Fruit fly (Drosophila melanogaster) whole organism, embryonic: Measurements from ENCODE around the gene Lrr47.
A peak's percentile ranks its signal among the peaks of the same experiment; 100 is the strongest.

Source experiments
- Abd-B ChIP-seq: fragments of 200-800 bp; sonication (Bioruptor generic); optimal IDR thresholded peaks from 2 replicates; lab custom pipeline; 2018; ENCODE audit warnings: missing biosample characterization, mild to moderate bottlenecking, missing genetic modification characterization, moderate library complexity
- Antp ChIP-seq: fragments of 200-800 bp; sonication (Bioruptor generic); optimal IDR thresholded peaks from 3 replicates; lab custom pipeline; 2016; ENCODE audit warnings: missing biosample characterization, missing genetic modification characterization
- B-H2 ChIP-seq: fragments of 200-800 bp; sonication (Bioruptor generic); optimal IDR thresholded peaks from 2 replicates; lab custom pipeline; 2018; ENCODE audit warnings: missing biosample characterization, mild to moderate bottlenecking, missing genetic modification characterization
- C15 ChIP-seq: fragments of 200-800 bp; sonication (Bioruptor generic); IDR thresholded peaks from 3 replicates; pipeline ENCODE4 v1.3.6; 2022; ENCODE audit warnings: missing biosample characterization, missing genetic modification characterization
- CG10147 ChIP-seq: fragments of 200-800 bp; sonication (Bioruptor generic); optimal IDR thresholded peaks from 2 replicates; lab custom pipeline; 2019; ENCODE audit warnings: missing biosample characterization, mild to moderate bottlenecking, missing genetic modification characterization, moderate library complexity
- CG11560 ChIP-seq: fragments of 200-800 bp; sonication (Bioruptor generic); IDR thresholded peaks from 3 replicates; pipeline ENCODE4 v1.3.6; 2022; ENCODE audit warnings: missing biosample characterization, missing genetic modification characterization
- CG12104 ChIP-seq: fragments of 200-800 bp; sonication (Bioruptor generic); optimal IDR thresholded peaks from 3 replicates; lab custom pipeline; 2016; ENCODE audit warnings: missing biosample characterization, missing genetic modification characterization
- CG12155 ChIP-seq: fragments of 200-800 bp; sonication (Bioruptor generic); optimal IDR thresholded peaks from 3 replicates; lab custom pipeline; 2016; ENCODE audit warnings: missing biosample characterization, missing genetic modification characterization
- CG15696 ChIP-seq: fragments of 200-800 bp; sonication (Bioruptor generic); optimal IDR thresholded peaks from 2 replicates; lab custom pipeline; 2019; ENCODE audit warnings: missing biosample characterization, mild to moderate bottlenecking, missing genetic modification characterization, moderate library complexity
- CG31441 ChIP-seq: fragments of 200-800 bp; sonication (Bioruptor generic); IDR thresholded peaks from 2 replicates; pipeline ENCODE4 v1.3.6; 2022; ENCODE audit warnings: missing biosample characterization, missing genetic modification characterization
- CG3281 ChIP-seq: fragments of 200-800 bp; sonication (Bioruptor generic); optimal IDR thresholded peaks from 3 replicates; lab custom pipeline; 2017; ENCODE audit warnings: missing biosample characterization, mild to moderate bottlenecking, missing genetic modification characterization
- CG34376 ChIP-seq: fragments of 200-800 bp; sonication (Bioruptor generic); optimal IDR thresholded peaks from 2 replicates; lab custom pipeline; 2018; ENCODE audit warnings: missing biosample characterization, mild to moderate bottlenecking, missing genetic modification characterization
- CG4360 ChIP-seq: fragments of 200-800 bp; sonication (Bioruptor generic); IDR thresholded peaks from 2 replicates; pipeline ENCODE4 v1.3.6; 2022; ENCODE audit warnings: missing biosample characterization, missing genetic modification characterization
- CG5953 ChIP-seq: fragments of 200-800 bp; sonication (Bioruptor generic); IDR thresholded peaks from 2 replicates; pipeline ENCODE4 v1.3.6; 2022; ENCODE audit warnings: missing biosample characterization, missing genetic modification characterization
- CG6813 ChIP-seq: fragments of 200-800 bp; sonication (Bioruptor generic); optimal IDR thresholded peaks from 2 replicates; lab custom pipeline; 2017; ENCODE audit warnings: missing biosample characterization, missing genetic modification characterization, mild to moderate bottlenecking, moderate library complexity, missing genetic modification reagents
- CG7372 ChIP-seq: fragments of 200-800 bp; sonication (Bioruptor generic); IDR thresholded peaks from 2 replicates; pipeline ENCODE4 v1.3.6; 2022; ENCODE audit warnings: missing biosample characterization, missing genetic modification characterization
- CG8089 ChIP-seq: fragments of 200-800 bp; sonication (Bioruptor generic); optimal IDR thresholded peaks from 3 replicates; lab custom pipeline; 2016; ENCODE audit warnings: missing biosample characterization, missing genetic modification characterization
- CkIIα-i1 ChIP-seq: fragments of 200-800 bp; sonication (Bioruptor generic); IDR thresholded peaks from 2 replicates; pipeline ENCODE4 v1.3.6; 2022; ENCODE audit warnings: missing biosample characterization, missing genetic modification characterization
- D ChIP-seq, 2 experiments: fragments of 200-800 bp in 1 of 2; fragments of >200 bp in 1 of 2; sonication (Bioruptor generic) in 1 of 2; optimal IDR thresholded peaks; 2 replicates in 1 of 2; 3 replicates in 1 of 2; lab custom pipeline; 2017; ENCODE audit warnings: mild to moderate bottlenecking in 1 of 2, missing biosample characterization in 1 of 2, missing genetic modification characterization in 1 of 2, missing genetic modification reagents in 1 of 2
- Dad ChIP-seq: fragments of 200-800 bp; sonication (Bioruptor generic); optimal IDR thresholded peaks from 3 replicates; lab custom pipeline; 2016; ENCODE audit warnings: missing biosample characterization, missing genetic modification characterization
- Doc2 ChIP-seq: fragments of 200-800 bp; sonication (Bioruptor generic); IDR thresholded peaks from 2 replicates; pipeline ENCODE4 v1.3.6; 2022; ENCODE audit warnings: missing biosample characterization, missing genetic modification characterization
- Ets65A ChIP-seq: fragments of 200-800 bp; sonication (Bioruptor generic); peaks from one replicate; lab custom pipeline; 2016; ENCODE audit warnings: missing biosample characterization, missing genetic modification characterization
- Ets97D ChIP-seq: fragments of 200-800 bp; sonication (Bioruptor generic); optimal IDR thresholded peaks from 3 replicates; lab custom pipeline; 2016; ENCODE audit warnings: missing biosample characterization, missing genetic modification characterization
- Gsc ChIP-seq: fragments of 200-800 bp; sonication (Bioruptor generic); IDR thresholded peaks from 2 replicates; pipeline ENCODE4 v1.3.6; 2022; ENCODE audit warnings: missing biosample characterization, missing genetic modification characterization
- Hey ChIP-seq: fragments of 200-800 bp; sonication (Bioruptor generic); optimal IDR thresholded peaks from 3 replicates; lab custom pipeline; 2018; ENCODE audit warnings: missing biosample characterization, mild to moderate bottlenecking, missing genetic modification characterization
- HmgZ ChIP-seq: fragments of 200-800 bp; sonication (Bioruptor generic); optimal IDR thresholded peaks from 2 replicates; lab custom pipeline; 2018; ENCODE audit warnings: missing biosample characterization, mild to moderate bottlenecking, missing genetic modification characterization
- Hr3 ChIP-seq: fragments of 200-800 bp; sonication (Bioruptor generic); optimal IDR thresholded peaks from 3 replicates; lab custom pipeline; 2016; ENCODE audit warnings: missing biosample characterization, missing genetic modification characterization
- Lhr ChIP-seq: fragments of 200-800 bp; sonication (Bioruptor generic); optimal IDR thresholded peaks from 3 replicates; lab custom pipeline; 2017; ENCODE audit warnings: mild to moderate bottlenecking, missing biosample characterization, missing genetic modification reagents, missing genetic modification characterization
- Med ChIP-seq: fragments of 200-800 bp; sonication (Bioruptor generic); peaks from one replicate; lab custom pipeline; 2016; ENCODE audit warnings: missing biosample characterization, missing genetic modification characterization, mild to moderate bottlenecking, inconsistent platforms, moderate library complexity
- Myb ChIP-seq: fragments of 200-800 bp; sonication (Bioruptor generic); optimal IDR thresholded peaks from 2 replicates; lab custom pipeline; 2016; ENCODE audit warnings: missing biosample characterization, missing genetic modification characterization
- Rfx ChIP-seq: fragments of 200-800 bp; sonication (Bioruptor generic); IDR thresholded peaks from 2 replicates; pipeline ENCODE4 v1.3.6; 2022; ENCODE audit warnings: missing biosample characterization, missing genetic modification characterization
- Sin3A ChIP-seq: fragments of >200 bp; optimal IDR thresholded peaks from 2 replicates; lab custom pipeline; 2018
- TFAM ChIP-seq: fragments of 200-800 bp; sonication (Bioruptor generic); optimal IDR thresholded peaks from 2 replicates; lab custom pipeline; 2017; ENCODE audit warnings: missing biosample characterization, missing genetic modification characterization, inconsistent platforms
- Vsx1 ChIP-seq: fragments of 200-800 bp; sonication (Bioruptor generic); optimal IDR thresholded peaks from 2 replicates; lab custom pipeline; 2017; ENCODE audit warnings: missing biosample characterization, mild to moderate bottlenecking, missing genetic modification characterization, missing genetic modification reagents
- aop ChIP-seq: fragments of 200-800 bp; sonication (Bioruptor generic); IDR thresholded peaks from 2 replicates; pipeline ENCODE4 v1.3.6; 2022; ENCODE audit warnings: missing biosample characterization, missing genetic modification characterization
- bcd ChIP-seq: fragments of 200-800 bp; sonication (Bioruptor generic); optimal IDR thresholded peaks from 2 replicates; lab custom pipeline; 2017; ENCODE audit warnings: missing biosample characterization, mild to moderate bottlenecking, missing genetic modification characterization
- crc ChIP-seq: fragments of 200-800 bp; sonication (Bioruptor generic); optimal IDR thresholded peaks from 2 replicates; lab custom pipeline; 2016; ENCODE audit warnings: missing biosample characterization, missing genetic modification characterization
- crol ChIP-seq: fragments of 200-800 bp; sonication (Bioruptor generic); IDR thresholded peaks from 2 replicates; pipeline ENCODE4 v1.3.6; 2022; ENCODE audit warnings: missing biosample characterization, missing genetic modification characterization
- en ChIP-seq: fragments of 200-800 bp; sonication (Bioruptor generic); optimal IDR thresholded peaks from 2 replicates; lab custom pipeline; 2016; ENCODE audit warnings: missing biosample characterization, missing genetic modification characterization
- fd3F ChIP-seq: fragments of 200-800 bp; sonication (Bioruptor generic); optimal IDR thresholded peaks from 2 replicates; lab custom pipeline; 2018; ENCODE audit warnings: missing biosample characterization, mild to moderate bottlenecking, missing genetic modification characterization, moderate library complexity
- fd96Cb ChIP-seq: fragments of 200-800 bp; sonication (Bioruptor generic); optimal IDR thresholded peaks from 2 replicates; lab custom pipeline; 2018; ENCODE audit warnings: missing biosample characterization, mild to moderate bottlenecking, missing genetic modification characterization, moderate library complexity
- her ChIP-seq: fragments of 200-800 bp; sonication (Bioruptor generic); optimal IDR thresholded peaks from 2 replicates; lab custom pipeline; 2016; ENCODE audit warnings: missing biosample characterization, missing genetic modification characterization
- insv ChIP-seq, 2 experiments: fragments of 200-800 bp; sonication (Bioruptor generic); optimal IDR thresholded peaks; 3 replicates each; lab custom pipeline; 2016 to 2018; ENCODE audit warnings: missing biosample characterization in 2 of 2, missing genetic modification characterization in 2 of 2
- org-1 ChIP-seq: fragments of 200-800 bp; sonication (Bioruptor generic); optimal IDR thresholded peaks from 2 replicates; lab custom pipeline; 2017; ENCODE audit warnings: missing biosample characterization, missing genetic modification characterization
- peb ChIP-seq: fragments of 200-800 bp; sonication (Bioruptor generic); IDR thresholded peaks from 2 replicates; pipeline ENCODE4 v1.3.6; 2022; ENCODE audit warnings: missing biosample characterization, missing genetic modification characterization
- sc ChIP-seq, 3 experiments: fragments of >200 bp in 2 of 3; fragments of 200-800 bp in 1 of 3; sonication (Bioruptor generic) in 1 of 3; optimal IDR thresholded peaks; 2 replicates in 2 of 3; 3 replicates in 1 of 3; lab custom pipeline; 2017; ENCODE audit warnings: mild to moderate bottlenecking in 1 of 3, missing biosample characterization in 1 of 3, missing genetic modification characterization in 1 of 3, missing genetic modification reagents in 1 of 3
- shn ChIP-seq: fragments of 200-800 bp; sonication (Bioruptor generic); optimal IDR thresholded peaks from 3 replicates; lab custom pipeline; 2016; ENCODE audit warnings: missing biosample characterization, missing genetic modification characterization
- slou ChIP-seq: fragments of 200-800 bp; sonication (Bioruptor generic); optimal IDR thresholded peaks from 3 replicates; lab custom pipeline; 2016; ENCODE audit warnings: missing biosample characterization, missing genetic modification characterization
- ssp ChIP-seq: fragments of 200-800 bp; sonication (Bioruptor generic); IDR thresholded peaks from 2 replicates; pipeline ENCODE4 v1.3.6; 2022; ENCODE audit warnings: missing biosample characterization, missing genetic modification characterization
- toy ChIP-seq: fragments of 200-800 bp; sonication (Bioruptor generic); IDR thresholded peaks from 2 replicates; pipeline ENCODE4 v1.3.6; 2022; ENCODE audit warnings: missing biosample characterization, missing genetic modification characterization
- wdn ChIP-seq: fragments of 200-800 bp; sonication (Bioruptor generic); IDR thresholded peaks from 2 replicates; pipeline ENCODE4 v1.3.6; 2022; ENCODE audit warnings: missing biosample characterization, missing genetic modification characterization

The Lrr47 gene

DNA sequence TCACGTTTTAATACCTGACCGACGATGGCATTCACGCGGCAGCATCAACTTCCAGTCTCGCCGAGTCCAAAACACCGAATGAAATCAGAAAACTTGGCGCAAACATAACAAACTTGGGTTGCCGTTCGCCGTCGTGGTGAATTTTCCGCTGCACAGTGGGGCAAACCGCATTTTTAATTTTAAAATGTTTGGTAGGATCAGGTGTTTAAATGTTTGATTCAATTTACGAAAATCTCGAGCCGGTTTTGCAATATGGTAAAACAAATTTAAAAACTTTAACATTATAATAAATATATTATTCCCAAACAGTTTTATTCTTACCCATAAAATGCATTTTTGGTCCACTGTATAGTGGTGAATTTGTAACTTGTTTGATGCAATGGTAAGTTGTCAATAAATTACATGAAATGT is 42.9 kb upstream of the Lrr47 start, which contains the start of gene RluA-1 (continued):
- TF ChIP-seq Vsx1 = peak; percentile 98
- TF ChIP-seq fd96Cb (tag; lab: Kevin White, UChicago) = peak; percentile 99
- peak; percentile 99 for TF ChIP-seq CG6813 (GFP tag; lab: Kevin White, UChicago)
- peak; percentile 99 for TF ChIP-seq peb
- TF ChIP-seq crol (GFP tag; lab: Robert Waterston, UW) = peak; percentile 70
- TF ChIP-seq wdn (GFP tag; lab: Robert Waterston, UW) = peak; percentile 99
- peak; percentile 99 for TF ChIP-seq CG12104 (GFP tag; lab: Kevin White, UChicago)
- TF ChIP-seq shn (GFP tag; lab: Kevin White, UChicago) = peak; percentile 84
- TF ChIP-seq Antp (GFP tag; lab: Kevin White, UChicago) = peak; percentile 88
- peak; percentile 95 for TF ChIP-seq Doc2
- peak; percentile 99 for TF ChIP-seq CG15696
- TF ChIP-seq bcd (GFP tag; lab: Kevin White, UChicago) = peak; percentile 99
- TF ChIP-seq slou (GFP tag; lab: Kevin White, UChicago) = peak; percentile 95
- peak; percentile 97 for TF ChIP-seq CG12155 (GFP tag; lab: Kevin White, UChicago)
- TF ChIP-seq Dad (GFP tag; lab: Kevin White, UChicago) = peak; percentile 97
- no peak for TF ChIP-seq sc (optimal IDR thresholded peaks at IDR 0.05; lab: Kevin White, UChicago)
- peak; percentile 99 for TF ChIP-seq sc (GFP tag; optimal IDR thresholded peaks at IDR 0.05; lab: Kevin White, UChicago)
- TF ChIP-seq CG3281 (GFP tag; lab: Kevin White, UChicago) = peak; percentile 99
- peak; percentile 97 for TF ChIP-seq CG34376 (GFP tag; lab: Kevin White, UChicago)
- TF ChIP-seq D (optimal IDR thresholded peaks at IDR 0.05; lab: Kevin White, UChicago) = no peak
- peak; percentile 99 for TF ChIP-seq D (GFP tag; optimal IDR thresholded peaks at IDR 0.05; lab: Kevin White, UChicago)
- TF ChIP-seq Gsc (GFP tag; lab: Robert Waterston, UW) = no peak; the same call in 1 of the 2 replicates
- TF ChIP-seq fd3F (GFP tag; lab: Kevin White, UChicago) = peak; percentile 99
- TF ChIP-seq en (GFP tag; lab: Kevin White, UChicago) = peak; percentile 89
- peak; percentile 96 for TF ChIP-seq C15 (GFP tag; lab: Robert Waterston, UW)
- peak; percentile 99 for TF ChIP-seq CG31441 (GFP tag; lab: Robert Waterston, UW)
- TF ChIP-seq HmgZ (tag; lab: Kevin White, UChicago) = peak; percentile 99
- peak; percentile 70 for TF ChIP-seq Myb
- TF ChIP-seq toy (GFP tag; lab: Robert Waterston, UW) = peak; percentile 98
- peak; percentile 95 for TF ChIP-seq ssp (GFP tag; lab: Robert Waterston, UW)
- TF ChIP-seq CG10147 = peak; percentile 98
- TF ChIP-seq TFAM (GFP tag; lab: Kevin White, UChicago) = peak; percentile 95
- TF ChIP-seq CG8089 = peak; percentile 92
- peak; percentile 96 for TF ChIP-seq CG5953 (GFP tag; lab: Robert Waterston, UW)
- TF ChIP-seq Ets65A (GFP tag; lab: Kevin White, UChicago) = peak; percentile 98
- TF ChIP-seq CG7372 (GFP tag; lab: Robert Waterston, UW) = peak; percentile 98
- peak; percentile 99 for TF ChIP-seq Med
- peak; percentile 90 for TF ChIP-seq aop (GFP tag; lab: Robert Waterston, UW)
- TF ChIP-seq Sin3A (lab: Kevin White, UChicago) = no peak
- peak; percentile 94 for TF ChIP-seq CG4360 (GFP tag; lab: Robert Waterston, UW)
- TF ChIP-seq Hr3 (GFP tag; lab: Kevin White, UChicago) = peak; percentile 99
- peak; percentile 92 for TF ChIP-seq Ets97D (GFP tag; lab: Kevin White, UChicago)
- no peak for TF ChIP-seq CkIIα-i1 (GFP tag; lab: Robert Waterston, UW)
- TF ChIP-seq Abd-B (GFP tag; lab: Kevin White, UChicago) = peak; percentile 97
- peak; percentile 96 for TF ChIP-seq B-H2
- TF ChIP-seq Rfx = peak; percentile 99
- TF ChIP-seq Hey = peak; percentile 89
- TF ChIP-seq org-1 (GFP tag; lab: Kevin White, UChicago) = peak; percentile 99
- peak; percentile 92 for TF ChIP-seq CG11560 (tag; lab: Robert Waterston, UW)
- TF ChIP-seq crc (GFP tag; lab: Kevin White, UChicago) = peak; percentile 38
- TF ChIP-seq Lhr (GFP tag; lab: Kevin White, UChicago) = peak; percentile 98
- TF ChIP-seq her (GFP tag; lab: Kevin White, UChicago) = peak; percentile 83
- TF ChIP-seq insv (GFP tag; optimal IDR thresholded peaks at IDR 0.05; lab: Kevin White, UChicago) = peak; percentile 41 to 82
